Fruit fly (Drosophila melanogaster) whole organism, embryonic: ENCODE measurements around the gene Ino80.

Source experiments
- Adf1 ChIP-seq: fragments of 200-800 bp; sonication (Bioruptor generic); IDR thresholded peaks from 2 replicates; pipeline ENCODE4 v1.3.6; 2022; ENCODE audit warnings: missing biosample characterization, missing genetic modification characterization
- CG12744 ChIP-seq: fragments of 200-800 bp; sonication (Bioruptor generic); optimal IDR thresholded peaks from 2 replicates; lab custom pipeline; 2016; ENCODE audit warnings: missing biosample characterization, missing genetic modification characterization
- CG2678 ChIP-seq: fragments of 200-800 bp; sonication (Bioruptor generic); optimal IDR thresholded peaks from 3 replicates; lab custom pipeline; 2019; ENCODE audit warnings: missing biosample characterization, mild to moderate bottlenecking, missing genetic modification characterization, moderate library complexity
- CG3847 ChIP-seq: fragments of 200-800 bp; sonication (Bioruptor generic); IDR thresholded peaks from 2 replicates; pipeline ENCODE4 v1.3.6; 2022; ENCODE audit warnings: missing biosample characterization, missing genetic modification characterization
- CG6175 ChIP-seq: fragments of 200-800 bp; sonication (Bioruptor generic); IDR thresholded peaks from 3 replicates; pipeline ENCODE4 v1.3.6; 2022; ENCODE audit warnings: missing biosample characterization, missing genetic modification characterization
- Doc2 ChIP-seq: fragments of 200-800 bp; sonication (Bioruptor generic); IDR thresholded peaks from 2 replicates; pipeline ENCODE4 v1.3.6; 2022; ENCODE audit warnings: missing biosample characterization, missing genetic modification characterization
- HLH54F ChIP-seq: fragments of 200-800 bp; sonication (Bioruptor generic); optimal IDR thresholded peaks from 3 replicates; lab custom pipeline; 2016; ENCODE audit warnings: missing biosample characterization, missing genetic modification characterization
- MBD-R2 ChIP-seq: fragments of 200-800 bp; sonication (Bioruptor generic); IDR thresholded peaks from 2 replicates; pipeline ENCODE4 v1.3.6; 2022; ENCODE audit warnings: missing biosample characterization, missing genetic modification characterization
- en ChIP-seq: fragments of 200-800 bp; sonication (Bioruptor generic); optimal IDR thresholded peaks from 2 replicates; lab custom pipeline; 2016; ENCODE audit warnings: missing biosample characterization, missing genetic modification characterization
- gsb ChIP-seq: fragments of 200-800 bp; sonication (Bioruptor generic); IDR thresholded peaks from 2 replicates; pipeline ENCODE4 v1.3.6; 2022; ENCODE audit warnings: missing biosample characterization, missing genetic modification characterization
- kay ChIP-seq: fragments of 200-800 bp; sonication (Bioruptor generic); optimal IDR thresholded peaks from 2 replicates; lab custom pipeline; 2016; ENCODE audit warnings: missing biosample characterization, missing genetic modification characterization
- sisA ChIP-seq: fragments of 200-800 bp; sonication (Bioruptor generic); IDR thresholded peaks from 2 replicates; pipeline ENCODE4 v1.3.6; 2022; ENCODE audit warnings: missing biosample characterization, missing genetic modification characterization
- tio ChIP-seq: fragments of 200-800 bp; sonication (Bioruptor generic); optimal IDR thresholded peaks from 2 replicates; lab custom pipeline; 2017; ENCODE audit warnings: missing biosample characterization, missing genetic modification characterization, inconsistent platforms
- usp ChIP-seq: fragments of >200 bp; optimal IDR thresholded peaks from 2 replicates; lab custom pipeline; 2017; ENCODE audit warnings: missing biosample characterization, missing genetic modification characterization

DNA sequence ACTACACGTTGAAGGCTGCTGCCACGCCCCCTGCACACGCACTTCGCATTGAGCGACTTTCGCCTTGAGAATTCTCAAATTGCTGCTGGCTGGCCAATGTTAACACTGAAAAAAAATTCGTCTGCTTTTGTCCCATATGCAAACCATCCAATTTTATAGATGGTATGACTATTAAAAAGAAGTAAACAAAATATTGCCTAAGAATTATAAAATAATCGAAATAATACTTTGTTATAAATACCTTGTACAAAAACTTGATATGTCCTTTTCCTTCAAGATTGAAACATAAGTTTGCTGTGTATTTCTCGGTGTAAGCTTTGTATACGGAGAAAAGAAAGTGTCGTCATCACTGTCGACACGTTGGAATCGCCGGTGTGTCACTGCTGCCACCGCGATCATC, 40.1 kb downstream of the Ino80 start:
- TF ChIP-seq usp, result no peak
- no peak for TF ChIP-seq CG12744 (GFP tag; lab: Kevin White, UChicago)
- TF ChIP-seq kay (GFP tag; lab: Kevin White, UChicago), result no peak
- TF ChIP-seq en (GFP tag; lab: Kevin White, UChicago), result no peak
- TF ChIP-seq MBD-R2 (GFP tag; lab: Robert Waterston, UW), result no peak
- no peak for TF ChIP-seq gsb (GFP tag; lab: Robert Waterston, UW)
- TF ChIP-seq Adf1, result no peak
- no peak for TF ChIP-seq CG3847 (GFP tag; lab: Robert Waterston, UW)
- TF ChIP-seq CG2678, result no peak
- no peak for TF ChIP-seq HLH54F
- TF ChIP-seq sisA (GFP tag; lab: Robert Waterston, UW), result no peak
- no peak for TF ChIP-seq CG6175
- no peak for TF ChIP-seq Doc2 (GFP tag; lab: Robert Waterston, UW)
- TF ChIP-seq tio, result no peak
